Worm (Caenorhabditis elegans): Measurements from ENCODE around the gene srx-10.

ce11 chrV:13923851-13924250 lies 22.4 kb downstream of the srx-10 start, which contains the start of gene srxa-11:
- TF ChIP-seq elt-3 (tag; optimal IDR thresholded peaks at IDR 0.05), result no peak
- no peak for TF ChIP-seq snpc-4 (tag; optimal IDR thresholded peaks at IDR 0.05)
- no peak for TF ChIP-seq egl-27 (tag; optimal IDR thresholded peaks at IDR 0.05)
- TF ChIP-seq dpl-1 (GFP tag; optimal IDR thresholded peaks at IDR 0.05), result no peak
- TF ChIP-seq nhr-12 (tag; optimal IDR thresholded peaks at IDR 0.05), result no peak
- TF ChIP-seq nhr-85 (tag), result no peak
- no peak for TF ChIP-seq egl-13 (tag; optimal IDR thresholded peaks at IDR 0.05)
- no peak for TF ChIP-seq unc-98 (GFP tag; IDR thresholded peaks at IDR 0.05)
- no peak for TF ChIP-seq ama-1 (optimal IDR thresholded peaks at IDR 0.05)
- TF ChIP-seq hlh-17 (GFP tag; optimal IDR thresholded peaks at IDR 0.05; ENCODE audit: borderline replicate concordance), result no peak
- no peak for TF ChIP-seq elt-2 (tag; optimal IDR thresholded peaks at IDR 0.05)
- TF ChIP-seq pqm-1 (tag; optimal IDR thresholded peaks at IDR 0.05), result no peak
- no peak for TF ChIP-seq nhr-84 (tag; optimal IDR thresholded peaks at IDR 0.05)
- no peak for TF ChIP-seq skn-1 (tag; optimal IDR thresholded peaks at IDR 0.05)
